Worm (Caenorhabditis elegans) whole organism, early embryonic: ENCODE measurements around the gene F25D1.8.

Experiments used
- B0310.2 ChIP-seq: sonication (generic microtip); optimal IDR thresholded peaks from 2 replicates; lab custom pipeline; 2016; ENCODE audit warnings: mild to moderate bottlenecking, missing genetic modification characterization, missing compliant biosample characterization
- F13C5.2 ChIP-seq: sonication (generic microtip); optimal IDR thresholded peaks from 2 replicates; lab custom pipeline; 2017; ENCODE audit warnings: mild to moderate bottlenecking, missing genetic modification characterization, inconsistent platforms, missing compliant biosample characterization
- aly-1 ChIP-seq: sonication (generic microtip); optimal IDR thresholded peaks from 2 replicates; lab custom pipeline; 2016; ENCODE audit warnings: missing genetic modification characterization, missing compliant biosample characterization
- ama-1 ChIP-seq: fragments of 150-350 bp; optimal IDR thresholded peaks from 2 replicates; lab custom pipeline; 2014
- ceh-13 ChIP-seq: fragments of 200-800 bp; sonication (Bioruptor generic); optimal IDR thresholded peaks from 2 replicates; lab custom pipeline; 2018; ENCODE audit warnings: mild to moderate bottlenecking, missing genetic modification characterization, missing compliant biosample characterization
- ceh-36 ChIP-seq: sonication (generic microtip); optimal IDR thresholded peaks from 2 replicates; lab custom pipeline; 2016; ENCODE audit warnings: missing genetic modification characterization, inconsistent platforms, missing compliant biosample characterization
- ets-7 ChIP-seq: sonication (generic microtip); optimal IDR thresholded peaks from 2 replicates; lab custom pipeline; 2016; ENCODE audit warnings: missing genotype, missing genetic modification characterization, missing compliant biosample characterization
- flt-1 ChIP-seq: fragments of 200-800 bp; sonication (Bioruptor generic); IDR thresholded peaks from 2 replicates; pipeline ENCODE4 v1.3.6; 2022; ENCODE audit warnings: missing genetic modification characterization, missing compliant biosample characterization
- hmbx-1 ChIP-seq: sonication (generic microtip); optimal IDR thresholded peaks from 2 replicates; lab custom pipeline; 2016; ENCODE audit warnings: mild to moderate bottlenecking, missing genetic modification characterization, missing compliant biosample characterization
- hmg-4 ChIP-seq: fragments of 200-800 bp; sonication (Bioruptor generic); optimal IDR thresholded peaks from 2 replicates; lab custom pipeline; 2018; ENCODE audit warnings: mild to moderate bottlenecking, missing genetic modification characterization, missing compliant biosample characterization
- hnd-1 ChIP-seq: sonication (generic microtip); optimal IDR thresholded peaks from 2 replicates; lab custom pipeline; 2016; ENCODE audit warnings: missing genetic modification characterization, missing compliant biosample characterization
- pes-1 ChIP-seq: fragments of 200-800 bp; sonication (Bioruptor generic); IDR thresholded peaks from 2 replicates; pipeline ENCODE4 v1.3.6; 2022; ENCODE audit warnings: missing genetic modification reagents, missing genetic modification characterization, missing compliant biosample characterization
- scrt-1 ChIP-seq: fragments of 200-800 bp; sonication (Bioruptor generic); IDR thresholded peaks from 2 replicates; pipeline ENCODE4 v1.3.6; 2022; ENCODE audit warnings: missing genetic modification characterization, missing compliant biosample characterization
- sea-1 ChIP-seq: fragments of 200-800 bp; sonication (Bioruptor generic); conservative IDR thresholded peaks from 2 replicates; pipeline ENCODE4 v1.3.6; 2022; ENCODE audit warnings: missing genetic modification characterization, missing compliant biosample characterization
- tbx-11 ChIP-seq: fragments of 200-800 bp; sonication (Bioruptor generic); IDR thresholded peaks from 2 replicates; pipeline ENCODE4 v1.3.6; 2022; ENCODE audit warnings: missing genetic modification characterization, missing compliant biosample characterization
- tbx-37 ChIP-seq: fragments of 200-800 bp; sonication (Bioruptor generic); conservative IDR thresholded peaks from 2 replicates; pipeline ENCODE4 v1.3.6; 2022; ENCODE audit warnings: missing genetic modification reagents, missing genetic modification characterization, missing compliant biosample characterization
- tra-4 ChIP-seq: sonication (generic microtip); optimal IDR thresholded peaks from 2 replicates; lab custom pipeline; 2017; ENCODE audit warnings: missing genetic modification characterization, missing compliant biosample characterization

The F25D1.8 gene

ce11 chrV:10576319-10576718 is 37.1 kb downstream of the F25D1.8 start, which contains the start of gene vps-54:
Gene vps-54, minus strand, starts transcription at chrV:10576419.
- TF ChIP-seq hmg-4 (GFP tag; lab: Kevin White, UChicago) (no peak), hmbx-1 (tag; lab: Kevin White, UChicago) (no peak)

ce11 chrV:10578226-10578625 is 39.0 kb downstream of the F25D1.8 start, which contains the start of gene mics-1:
Gene mics-1, minus strand, starts transcription at chrV:10578326.
- TF ChIP-seq scrt-1 (no peak), ets-7 (tag; lab: Kevin White, UChicago) (no peak), hmg-4 (GFP tag; lab: Kevin White, UChicago) (no peak), flt-1 (GFP tag; lab: Robert Waterston, UW) (no peak), ceh-36 (tag; lab: Kevin White, UChicago) (no peak), sea-1 (GFP tag; lab: Robert Waterston, UW) (no peak), F13C5.2 (tag; lab: Kevin White, UChicago) (no peak), ama-1 (lab: Kevin White, UChicago) (no peak), tbx-11 (no peak), tra-4 (tag; lab: Kevin White, UChicago) (no peak), hmbx-1 (tag; lab: Kevin White, UChicago) (no peak), hnd-1 (tag; lab: Kevin White, UChicago) (no peak), tbx-37 (GFP tag; lab: Robert Waterston, UW) (no peak), aly-1 (tag; lab: Kevin White, UChicago) (no peak), pes-1 (GFP tag; lab: Robert Waterston, UW) (no peak), ceh-13 (GFP tag; lab: Kevin White, UChicago) (no peak)

ce11 chrV:10578938-10579337 is 39.7 kb downstream of the F25D1.8 start, which contains the start of the genes erh-1 and lpd-9:
Gene erh-1, minus strand, starts transcription at chrV:10579141.
Gene lpd-9, plus strand, starts transcription at chrV:10579305.
- 0 out of 2 replicates have a peak, but pooled peaks have one; percentile 31 for TF ChIP-seq tbx-37 (GFP tag; lab: Robert Waterston, UW)
- TF ChIP-seq F13C5.2 (tag; lab: Kevin White, UChicago): peak; percentile 54
- TF ChIP-seq ets-7 (tag; lab: Kevin White, UChicago): no peak
- no peak for TF ChIP-seq hnd-1 (tag; lab: Kevin White, UChicago)

ce11 chrV:10580638-10581037 is 41.4 kb downstream of the F25D1.8 start:
- TF ChIP-seq hnd-1 (tag; lab: Kevin White, UChicago) (no peak), tbx-11 (no peak), tra-4 (tag; lab: Kevin White, UChicago) (no peak), hmg-4 (GFP tag; lab: Kevin White, UChicago) (no peak), tbx-37 (GFP tag; lab: Robert Waterston, UW) (no peak), F13C5.2 (tag; lab: Kevin White, UChicago) (no peak), flt-1 (GFP tag; lab: Robert Waterston, UW) (no peak)

- TF ChIP-seq ceh-13 (GFP tag; lab: Kevin White, UChicago) (no peak), ama-1 (lab: Kevin White, UChicago) (no peak), tbx-37 (GFP tag; lab: Robert Waterston, UW) (no peak), flt-1 (GFP tag; lab: Robert Waterston, UW) (no peak), tbx-11 (no peak), aly-1 (tag; lab: Kevin White, UChicago) (no peak), hnd-1 (tag; lab: Kevin White, UChicago) (no peak), hmg-4 (GFP tag; lab: Kevin White, UChicago) (no peak), tra-4 (tag; lab: Kevin White, UChicago) (no peak), ceh-36 (tag; lab: Kevin White, UChicago) (no peak), B0310.2 (no peak), ets-7 (tag; lab: Kevin White, UChicago) (no peak), F13C5.2 (tag; lab: Kevin White, UChicago) (no peak), sea-1 (GFP tag; lab: Robert Waterston, UW) (no peak), scrt-1 (no peak)
These were observed 42.7 kb downstream of the F25D1.8 start, which contains the start of gene T21C9.6 for ce11 chrV:10581837-10582300. Gene T21C9.6, plus strand, starts transcription at chrV:10581887.

- TF ChIP-seq hmg-4 (GFP tag; lab: Kevin White, UChicago) (no peak), tra-4 (tag; lab: Kevin White, UChicago) (no peak), tbx-11 (no peak), sea-1 (GFP tag; lab: Robert Waterston, UW) (no peak), ceh-13 (GFP tag; lab: Kevin White, UChicago) (no peak), ets-7 (tag; lab: Kevin White, UChicago) (no peak), hmbx-1 (tag; lab: Kevin White, UChicago) (no peak), pes-1 (GFP tag; lab: Robert Waterston, UW) (no peak), tbx-37 (GFP tag; lab: Robert Waterston, UW) (no peak), aly-1 (tag; lab: Kevin White, UChicago) (no peak), scrt-1 (no peak), hnd-1 (tag; lab: Kevin White, UChicago) (no peak), ceh-36 (tag; lab: Kevin White, UChicago) (no peak)
These were observed 49.5 kb downstream of the F25D1.8 start, which contains the start of gene srg-32 for ce11 chrV:10588694-10589093. Gene srg-32, minus strand, starts transcription at chrV:10588794.
